Worm (Caenorhabditis elegans) whole organism, L2 larva: ENCODE results near the gene egl-36.

ENCODE experiments used
- C34F6.9 ChIP-seq: fragments of 150-350 bp; optimal IDR thresholded peaks from 2 replicates; lab custom pipeline; 2014; ENCODE audit warnings: missing biosample characterization, missing genetic modification characterization
- F13H6.1 ChIP-seq: sonication (generic microtip); optimal IDR thresholded peaks from 2 replicates; lab custom pipeline; 2016; ENCODE audit warnings: missing genetic modification characterization, missing compliant biosample characterization
- R02D3.7 ChIP-seq: fragments of 150-350 bp; optimal IDR thresholded peaks from 2 replicates; lab custom pipeline; 2014; ENCODE audit warnings: missing biosample characterization, missing genetic modification characterization
- Y55F3AM.14 ChIP-seq: fragments of 200-800 bp; sonication (Bioruptor generic); optimal IDR thresholded peaks from 2 replicates; lab custom pipeline; 2018; ENCODE audit warnings: mild to moderate bottlenecking, missing genetic modification characterization, missing compliant biosample characterization
- ZK546.5 ChIP-seq: sonication (generic microtip); optimal IDR thresholded peaks from 2 replicates; lab custom pipeline; 2017; ENCODE audit warnings: missing biosample characterization, missing genetic modification characterization
- alr-1 ChIP-seq: fragments of 150-350 bp; optimal IDR thresholded peaks from 2 replicates; lab custom pipeline; 2014; ENCODE audit warnings: missing biosample characterization, missing genetic modification characterization
- aly-2 ChIP-seq: fragments of 150-350 bp; optimal IDR thresholded peaks from 2 replicates; lab custom pipeline; 2014; ENCODE audit warnings: missing biosample characterization, missing genetic modification characterization
- ama-1 ChIP-seq: fragments of 150-350 bp; optimal IDR thresholded peaks from 2 replicates; lab custom pipeline; 2018; ENCODE audit warnings: inconsistent platforms
- blmp-1 ChIP-seq: sonication (generic microtip); optimal IDR thresholded peaks from 2 replicates; lab custom pipeline; 2017; ENCODE audit warnings: missing genetic modification characterization, mild to moderate bottlenecking, missing compliant biosample characterization, antibody characterized with exemption, moderate library complexity; ENCODE audit not compliant: insufficient read depth
- ceh-16 ChIP-seq: fragments of 150-350 bp; optimal IDR thresholded peaks from 2 replicates; lab custom pipeline; 2014; ENCODE audit warnings: missing biosample characterization, missing genetic modification characterization
- ceh-82 ChIP-seq: fragments of 150-350 bp; optimal IDR thresholded peaks from 2 replicates; lab custom pipeline; 2014; ENCODE audit warnings: missing biosample characterization, missing genetic modification characterization
- crh-2 ChIP-seq: sonication (generic microtip); optimal IDR thresholded peaks from 2 replicates; lab custom pipeline; 2017; ENCODE audit warnings: missing biosample characterization, missing genetic modification characterization
- dmd-4 ChIP-seq: sonication (generic microtip); optimal IDR thresholded peaks from 2 replicates; lab custom pipeline; 2017; ENCODE audit warnings: missing biosample characterization, missing genetic modification characterization
- egl-27 ChIP-seq: sonication (generic microtip); optimal IDR thresholded peaks from 3 replicates; lab custom pipeline; 2017; ENCODE audit warnings: missing biosample characterization, missing genetic modification reagents, missing genetic modification characterization
- elt-1 ChIP-seq: fragments of 150-350 bp; optimal IDR thresholded peaks from 2 replicates; lab custom pipeline; 2014; ENCODE audit warnings: missing biosample characterization, missing genetic modification characterization
- elt-3 ChIP-seq: sonication (generic microtip); optimal IDR thresholded peaks from 2 replicates; lab custom pipeline; 2017; ENCODE audit warnings: missing biosample characterization, missing genetic modification characterization
- fos-1 ChIP-seq: fragments of 150-350 bp; optimal IDR thresholded peaks from 2 replicates; lab custom pipeline; 2014; ENCODE audit warnings: missing biosample characterization, missing genetic modification characterization
- gmeb-1 ChIP-seq: fragments of 150-350 bp; optimal IDR thresholded peaks from 2 replicates; lab custom pipeline; 2014; ENCODE audit warnings: missing biosample characterization, missing genetic modification characterization
- lin-11 ChIP-seq: fragments of 150-350 bp; sonication (generic microtip); optimal IDR thresholded peaks from 2 replicates; lab custom pipeline; 2014; ENCODE audit warnings: missing biosample characterization, missing genetic modification characterization, inconsistent platforms, mixed read lengths
- lin-13 ChIP-seq: fragments of 150-350 bp; optimal IDR thresholded peaks from 2 replicates; lab custom pipeline; 2014; ENCODE audit warnings: missing biosample characterization, missing genetic modification reagents, missing genetic modification characterization
- lin-39 ChIP-seq: fragments of 150-350 bp; optimal IDR thresholded peaks from 2 replicates; lab custom pipeline; 2014; ENCODE audit warnings: missing biosample characterization, missing genetic modification reagents, missing genetic modification characterization
- lsy-2 ChIP-seq, 2 experiments: fragments of 150-350 bp in 1 of 2; sonication (generic microtip) in 1 of 2; optimal IDR thresholded peaks; 2 replicates each; lab custom pipeline; 2014 to 2017; ENCODE audit warnings: missing biosample characterization in 2 of 2, missing genetic modification characterization in 2 of 2
- mab-5 ChIP-seq: fragments of 150-350 bp; optimal IDR thresholded peaks from 2 replicates; lab custom pipeline; 2014; ENCODE audit warnings: missing biosample characterization, missing genetic modification characterization
- mbf-1 ChIP-seq: sonication (generic microtip); optimal IDR thresholded peaks from 2 replicates; lab custom pipeline; 2017; ENCODE audit warnings: missing biosample characterization, missing genetic modification characterization
- mdl-1 ChIP-seq, 2 experiments: fragments of 150-350 bp in 1 of 2; sonication (generic microtip) in 1 of 2; optimal IDR thresholded peaks; 2 replicates each; lab custom pipeline; 2017; ENCODE audit warnings: missing biosample characterization in 2 of 2, missing genetic modification characterization in 2 of 2
- nhr-10 ChIP-seq: sonication (generic microtip); optimal IDR thresholded peaks from 2 replicates; lab custom pipeline; 2017; ENCODE audit warnings: missing biosample characterization, missing genetic modification characterization
- nhr-11 ChIP-seq: fragments of 150-350 bp; optimal IDR thresholded peaks from 2 replicates; lab custom pipeline; 2014; ENCODE audit warnings: missing biosample characterization, missing genetic modification characterization
- nhr-12 ChIP-seq: fragments of 150-350 bp; optimal IDR thresholded peaks from 2 replicates; lab custom pipeline; 2014; ENCODE audit warnings: missing biosample characterization, missing genetic modification characterization
- nhr-129 ChIP-seq: fragments of 150-350 bp; optimal IDR thresholded peaks from 2 replicates; lab custom pipeline; 2014; ENCODE audit warnings: missing biosample characterization, missing genetic modification characterization
- nhr-21 ChIP-seq: fragments of 150-350 bp; optimal IDR thresholded peaks from 2 replicates; lab custom pipeline; 2014; ENCODE audit warnings: missing biosample characterization, missing genetic modification characterization
- nhr-23 ChIP-seq: fragments of 150-350 bp; optimal IDR thresholded peaks from 2 replicates; lab custom pipeline; 2014; ENCODE audit warnings: missing biosample characterization, missing genetic modification reagents, missing genetic modification characterization
- nhr-237 ChIP-seq: fragments of 150-350 bp; optimal IDR thresholded peaks from 2 replicates; lab custom pipeline; 2014; ENCODE audit warnings: missing biosample characterization, missing genetic modification characterization
- nhr-25 ChIP-seq: fragments of 150-350 bp; sonication (generic microtip); optimal IDR thresholded peaks from 3 replicates; lab custom pipeline; 2014; ENCODE audit warnings: missing biosample characterization, missing genetic modification characterization
- nhr-6 ChIP-seq: fragments of 150-350 bp; optimal IDR thresholded peaks from 2 replicates; lab custom pipeline; 2014; ENCODE audit warnings: missing biosample characterization, missing genetic modification characterization
- nhr-77 ChIP-seq: fragments of 150-350 bp; optimal IDR thresholded peaks from 2 replicates; lab custom pipeline; 2014; ENCODE audit warnings: missing biosample characterization, missing genetic modification characterization
- peb-1 ChIP-seq: fragments of 150-350 bp; optimal IDR thresholded peaks from 2 replicates; lab custom pipeline; 2014; ENCODE audit warnings: missing biosample characterization, missing genetic modification characterization
- sem-4 ChIP-seq: fragments of 150-350 bp; optimal IDR thresholded peaks from 2 replicates; lab custom pipeline; 2014; ENCODE audit warnings: missing biosample characterization, missing genetic modification reagents, missing genetic modification characterization
- skn-1 ChIP-seq: sonication (generic microtip); optimal IDR thresholded peaks from 2 replicates; lab custom pipeline; 2017; ENCODE audit warnings: missing biosample characterization, missing genetic modification characterization
- sma-3 ChIP-seq: sonication (generic microtip); optimal IDR thresholded peaks from 2 replicates; lab custom pipeline; 2016; ENCODE audit warnings: missing genetic modification reagents, missing genetic modification characterization, missing compliant biosample characterization
- sma-9 ChIP-seq, 2 experiments: fragments of 150-350 bp in 1 of 2; sonication (generic microtip) in 1 of 2; optimal IDR thresholded peaks; 2 replicates each; lab custom pipeline; 2014 to 2016; ENCODE audit warnings: missing genetic modification characterization in 2 of 2, mild to moderate bottlenecking in 1 of 2, missing biosample characterization in 1 of 2, missing compliant biosample characterization in 1 of 2, missing genetic modification reagents in 1 of 2, moderate library complexity in 1 of 2
- snpc-4 ChIP-seq: fragments of 150-350 bp; optimal IDR thresholded peaks from 2 replicates; lab custom pipeline; 2014; ENCODE audit warnings: missing biosample characterization, missing genetic modification characterization
- unc-39 ChIP-seq: fragments of 150-350 bp; optimal IDR thresholded peaks from 2 replicates; lab custom pipeline; 2014; ENCODE audit warnings: missing biosample characterization, missing genetic modification characterization
- unc-55 ChIP-seq: fragments of 150-350 bp; sonication (generic microtip); optimal IDR thresholded peaks from 3 replicates; lab custom pipeline; 2014; ENCODE audit warnings: missing biosample characterization, missing genetic modification reagents, missing genetic modification characterization
- unc-62 ChIP-seq: fragments of 150-350 bp; optimal IDR thresholded peaks from 2 replicates; lab custom pipeline; 2014; ENCODE audit warnings: missing biosample characterization, missing genetic modification reagents, missing genetic modification characterization
- zag-1 ChIP-seq: fragments of 150-350 bp; optimal IDR thresholded peaks from 2 replicates; lab custom pipeline; 2014; ENCODE audit warnings: missing biosample characterization, missing genetic modification characterization
- ztf-1 ChIP-seq: fragments of 200-800 bp; sonication (Bioruptor generic); conservative IDR thresholded peaks from 2 replicates; pipeline ENCODE4 v1.3.6; 2022; ENCODE audit warnings: missing genetic modification characterization, missing compliant biosample characterization
- ztf-11 ChIP-seq: sonication (generic microtip); optimal IDR thresholded peaks from 2 replicates; lab custom pipeline; 2017; ENCODE audit warnings: missing biosample characterization, missing genetic modification characterization
- ztf-4 ChIP-seq: fragments of 150-350 bp; optimal IDR thresholded peaks from 2 replicates; lab custom pipeline; 2014; ENCODE audit warnings: missing biosample characterization, missing genetic modification characterization

The egl-36 gene

DNA sequence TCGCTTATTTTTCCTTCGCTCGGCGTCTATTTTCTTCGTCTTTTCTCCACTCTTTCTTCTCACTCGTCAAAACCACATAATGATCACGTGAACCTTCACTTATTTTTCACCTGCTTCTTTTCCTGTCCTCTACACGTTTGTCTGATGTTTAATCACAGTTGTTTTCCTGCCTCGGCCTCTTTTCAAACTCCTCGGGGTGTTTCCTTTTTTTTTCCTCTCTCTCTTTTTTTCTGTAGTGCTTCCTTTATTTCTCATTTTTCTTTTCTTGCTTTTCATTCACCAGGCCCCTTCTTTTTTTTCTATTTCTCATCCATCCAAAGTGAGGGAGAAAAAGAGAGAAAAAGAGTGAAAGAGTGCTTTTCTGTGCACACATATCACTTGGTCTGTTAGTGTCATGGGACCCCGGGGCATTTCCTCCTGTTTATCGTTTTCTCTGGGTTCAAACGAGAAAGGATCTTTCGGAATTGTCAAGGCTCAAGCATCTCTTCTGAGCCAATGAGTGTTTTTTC, 36.9 kb downstream of the egl-36 start (continued):
- peak; percentile 59 for TF ChIP-seq ama-1 (lab: Kevin White, UChicago)
- TF ChIP-seq fos-1 (tag; lab: Kevin White, UChicago) = peak; percentile 56
- peak; percentile 66 for TF ChIP-seq ztf-4 (tag; lab: Kevin White, UChicago)
- TF ChIP-seq elt-1 = no peak
- no peak for TF ChIP-seq ceh-16 (tag; lab: Kevin White, UChicago)
- peak; percentile 84 for TF ChIP-seq nhr-25 (tag; lab: Kevin White, UChicago)
- peak; percentile 64 for TF ChIP-seq lin-13 (GFP tag; lab: Kevin White, UChicago)
- TF ChIP-seq sma-3 (GFP tag; lab: Kevin White, UChicago) = peak; percentile 87
- no peak for TF ChIP-seq nhr-237 (tag; lab: Kevin White, UChicago)
- no peak for TF ChIP-seq unc-39 (tag; lab: Kevin White, UChicago)
- no peak for TF ChIP-seq peb-1 (tag; lab: Kevin White, UChicago)
- no peak for TF ChIP-seq nhr-77 (tag; lab: Kevin White, UChicago)
- TF ChIP-seq mdl-1 (tag; optimal IDR thresholded peaks at IDR 0.05; lab: Kevin White, UChicago) = peak; percentile 30 to 79
- no peak for TF ChIP-seq mbf-1
- TF ChIP-seq, all 48 proteins: peak for 27

DNA sequence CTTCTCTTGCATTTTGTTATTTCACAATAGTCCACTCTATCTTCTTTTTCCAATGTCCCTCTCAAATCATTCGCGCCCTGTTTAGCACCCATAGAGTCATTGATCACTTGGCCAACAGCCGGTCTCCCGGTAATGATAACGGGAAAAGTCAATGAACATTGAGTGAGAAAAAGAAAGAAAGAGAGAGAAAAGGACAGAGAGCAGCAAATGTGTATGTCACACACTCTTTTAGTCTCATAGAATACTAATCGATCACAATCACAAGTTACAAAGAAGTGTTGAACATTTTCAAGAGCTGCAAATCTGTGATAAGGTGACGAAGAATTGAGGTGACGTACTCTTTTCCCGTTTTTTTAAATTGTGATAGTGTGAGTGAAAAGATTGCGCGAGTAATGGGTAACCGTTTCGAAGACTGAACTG, 38.0 kb downstream of the egl-36 start:
- TF ChIP-seq ztf-4 (tag; lab: Kevin White, UChicago) (peak; percentile 80), alr-1 (tag; lab: Kevin White, UChicago) (no peak), mdl-1 (tag; optimal IDR thresholded peaks at IDR 0.05; lab: Kevin White, UChicago) (peak in 1 of 2 experiments; percentile 20), aly-2 (tag; lab: Kevin White, UChicago) (no peak), Y55F3AM.14 (GFP tag; lab: Kevin White, UChicago) (no peak), sem-4 (peak; percentile 59), elt-1 (no peak), lin-13 (GFP tag; lab: Kevin White, UChicago) (peak; percentile 6), F13H6.1 (tag; lab: Kevin White, UChicago) (peak; percentile 89), nhr-11 (tag; lab: Kevin White, UChicago) (no peak), ceh-82 (tag; lab: Kevin White, UChicago) (no peak), lin-39 (tag; lab: Kevin White, UChicago) (peak; percentile 9), nhr-25 (tag; lab: Kevin White, UChicago) (peak; percentile 73), lin-11 (no peak), snpc-4 (tag; lab: Kevin White, UChicago) (no peak), fos-1 (tag; lab: Kevin White, UChicago) (peak; percentile 95), mbf-1 (no peak), ama-1 (lab: Kevin White, UChicago) (peak; percentile 50), skn-1 (tag; lab: Kevin White, UChicago) (no peak), egl-27 (peak; percentile 61), nhr-23 (tag; lab: Kevin White, UChicago) (no peak), lsy-2 (tag; optimal IDR thresholded peaks at IDR 0.05; lab: Kevin White, UChicago) (peak in 1 of 2 experiments; percentile 73), mab-5 (no peak), ceh-16 (tag; lab: Kevin White, UChicago) (no peak), nhr-10 (tag; lab: Kevin White, UChicago) (no peak), unc-55 (no peak), R02D3.7 (tag; lab: Kevin White, UChicago) (no peak), unc-62 (GFP tag; lab: Kevin White, UChicago) (no peak), nhr-129 (tag; lab: Kevin White, UChicago) (peak; percentile 94), unc-39 (tag; lab: Kevin White, UChicago) (no peak), ztf-1 (GFP tag; lab: Robert Waterston, UW) (no peak), ztf-11 (tag; lab: Kevin White, UChicago) (no peak), nhr-12 (tag; lab: Kevin White, UChicago) (no peak), peb-1 (tag; lab: Kevin White, UChicago) (no peak), ZK546.5 (tag; lab: Kevin White, UChicago) (no peak), dmd-4 (tag; lab: Kevin White, UChicago) (no peak), crh-2 (peak; percentile 84), C34F6.9 (peak; percentile 52), elt-3 (tag; lab: Kevin White, UChicago) (no peak), nhr-21 (peak; percentile 68), zag-1 (no peak), sma-3 (GFP tag; lab: Kevin White, UChicago) (peak; percentile 85), nhr-77 (tag; lab: Kevin White, UChicago) (no peak), nhr-237 (tag; lab: Kevin White, UChicago) (no peak), nhr-6 (peak; percentile 47), gmeb-1 (tag; lab: Kevin White, UChicago) (peak; percentile 70), sma-9 (GFP tag; optimal IDR thresholded peaks at IDR 0.05; lab: Kevin White, UChicago) (peak; percentile 100), sma-9 (tag; optimal IDR thresholded peaks at IDR 0.05; lab: Kevin White, UChicago) (no peak), blmp-1 (tag; lab: Kevin White, UChicago) (peak; percentile 18)
